Worm (Caenorhabditis elegans) whole organism, mixed stage, embryonic: ENCODE results near the gene Y57G11C.43.

Experiments
- elt-3 ChIP-seq: fragments of 150-350 bp; optimal IDR thresholded peaks from 2 replicates; lab custom pipeline; 2014; ENCODE audit warnings: missing biosample characterization, missing genetic modification characterization
- nhr-28 ChIP-seq: fragments of 150-350 bp; optimal IDR thresholded peaks from 2 replicates; lab custom pipeline; 2014; ENCODE audit warnings: missing biosample characterization, missing genetic modification characterization
- snpc-4 ChIP-seq: fragments of 150-350 bp; optimal IDR thresholded peaks from 2 replicates; lab custom pipeline; 2014; ENCODE audit warnings: missing biosample characterization, missing genetic modification characterization

- no peak for TF ChIP-seq elt-3
- TF ChIP-seq nhr-28 (tag; lab: Kevin White, UChicago): no peak
- no peak for TF ChIP-seq snpc-4
These were observed 15.2 kb downstream of the Y57G11C.43 start, which contains the start of gene nlp-56 for ce11 chrIV:14784481-14784880.
